Fruit fly (Drosophila melanogaster) S2 (cell line): ENCODE measurements around the gene Akh.

ENCODE experiments used
- CG8478 ChIP-seq: fragments of >200 bp; optimal IDR thresholded peaks from 2 replicates; lab custom pipeline; 2018
- CTCF ChIP-seq, 2 experiments: fragments of >200 bp; optimal IDR thresholded peaks; 2 replicates each; lab custom pipeline; 2018

- TF ChIP-seq CG8478 (lab: Kevin White, UChicago): no peak
- no peak for TF ChIP-seq CTCF (optimal IDR thresholded peaks at IDR 0.05; lab: Kevin White, UChicago)
Observed at dm6 chr3L:4110212-4110611, 31.1 kb upstream of the Akh start.
